Fruit fly (Drosophila melanogaster) whole organism, wandering third instar larva: ENCODE data around the gene CG10877.

Experiments
- Myc ChIP-seq: fragments of >200 bp; optimal IDR thresholded peaks from 2 replicates; lab custom pipeline; 2017
- dmrt93B ChIP-seq: fragments of 200-800 bp; sonication (Bioruptor generic); optimal IDR thresholded peaks from 2 replicates; lab custom pipeline; 2018; ENCODE audit warnings: missing biosample characterization, mild to moderate bottlenecking, missing genetic modification characterization
- h ChIP-seq: fragments of 200-800 bp; sonication (Bioruptor generic); optimal IDR thresholded peaks from 3 replicates; lab custom pipeline; 2016; ENCODE audit warnings: missing biosample characterization, mild to moderate bottlenecking, missing genetic modification characterization
- tai ChIP-seq: sonication (Bioruptor generic); optimal IDR thresholded peaks from 2 replicates; lab custom pipeline; 2016; ENCODE audit warnings: missing biosample characterization, missing genetic modification characterization
- usp ChIP-seq: fragments of >200 bp; optimal IDR thresholded peaks from 2 replicates; lab custom pipeline; 2017; ENCODE audit warnings: missing biosample characterization, missing genetic modification characterization

DNA sequence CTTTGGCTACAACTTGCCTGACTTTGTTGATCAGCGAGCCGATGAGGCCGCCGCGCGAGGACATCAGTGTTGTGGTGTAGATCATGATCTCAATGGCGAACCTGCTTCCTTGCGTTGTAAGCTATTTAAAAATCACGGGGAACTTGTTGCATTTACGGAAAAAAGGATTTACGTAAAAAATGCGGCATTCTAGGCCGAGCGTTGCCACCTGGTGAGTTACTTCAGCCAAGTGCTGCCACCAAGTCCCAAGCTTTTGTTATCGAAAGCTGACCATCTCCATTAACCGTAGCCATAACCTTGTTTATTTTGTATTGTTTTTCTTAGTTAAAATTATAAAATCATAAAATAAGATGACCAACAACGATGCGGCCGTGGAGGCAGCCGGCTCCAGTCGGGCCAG is 12.9 kb upstream of the CG10877 start, which contains the start of the genes TFAM and CG5412:
- TF ChIP-seq dmrt93B (GFP tag; lab: Kevin White, UChicago) (no peak), tai (GFP tag; lab: Kevin White, UChicago) (no peak), usp (GFP tag; lab: Kevin White, UChicago) (no peak), h (GFP tag; lab: Kevin White, UChicago) (no peak), Myc (lab: Kevin White, UChicago) (no peak)
